Worm (Caenorhabditis elegans) whole organism, young adult: ENCODE data around the gene F35G12.12.

Source experiments
- B0019.2 ChIP-seq: fragments of 200-800 bp; sonication (Bioruptor generic); conservative IDR thresholded peaks from 2 replicates; pipeline ENCODE4 v1.3.6; 2022; ENCODE audit warnings: missing genetic modification reagents, missing genetic modification characterization, missing compliant biosample characterization
- B0035.1 ChIP-seq: sonication (generic microtip); optimal IDR thresholded peaks from 2 replicates; lab custom pipeline; 2016; ENCODE audit warnings: missing genetic modification characterization, mild to moderate bottlenecking, missing compliant biosample characterization, missing genotype, missing genetic modification reagents
- B0261.1 ChIP-seq: sonication (generic microtip); optimal IDR thresholded peaks from 2 replicates; lab custom pipeline; 2016; ENCODE audit warnings: mild to moderate bottlenecking, missing genetic modification characterization, moderate library complexity, missing compliant biosample characterization
- D2030.7 ChIP-seq: fragments of 200-800 bp; sonication (Bioruptor generic); IDR thresholded peaks from 2 replicates; pipeline ENCODE4 v1.3.6; 2022; ENCODE audit warnings: missing genetic modification reagents, missing genetic modification characterization, missing compliant biosample characterization
- F22D6.2 ChIP-seq: sonication (generic microtip); optimal IDR thresholded peaks from 2 replicates; lab custom pipeline; 2016; ENCODE audit warnings: mild to moderate bottlenecking, missing genetic modification characterization, missing compliant biosample characterization
- F37B4.10 ChIP-seq: fragments of 200-800 bp; sonication (Bioruptor generic); IDR thresholded peaks from 2 replicates; pipeline ENCODE4 v1.3.6; 2022; ENCODE audit warnings: missing genetic modification characterization, missing compliant biosample characterization
- F52B5.7 ChIP-seq: sonication (generic microtip); optimal IDR thresholded peaks from 2 replicates; lab custom pipeline; 2016; ENCODE audit warnings: mild to moderate bottlenecking, missing genetic modification characterization, missing compliant biosample characterization
- F57A8.1 ChIP-seq: fragments of 200-800 bp; sonication (Bioruptor generic); optimal IDR thresholded peaks from 2 replicates; lab custom pipeline; 2018; ENCODE audit warnings: mild to moderate bottlenecking, missing genetic modification characterization, moderate library complexity, missing compliant biosample characterization
- K12H6.12 ChIP-seq: fragments of 200-800 bp; sonication (Bioruptor generic); optimal IDR thresholded peaks from 2 replicates; lab custom pipeline; 2018; ENCODE audit warnings: mild to moderate bottlenecking, missing genetic modification characterization, missing compliant biosample characterization
- Y56A3A.18 ChIP-seq: fragments of 200-800 bp; sonication (Bioruptor generic); IDR thresholded peaks from 2 replicates; pipeline ENCODE4 v1.3.6; 2022; ENCODE audit warnings: missing genetic modification reagents, missing genetic modification characterization, missing compliant biosample characterization
- ama-1 ChIP-seq, 3 experiments: fragments of 150-350 bp in 1 of 3; sonication (generic microtip) in 2 of 3; optimal IDR thresholded peaks; 2 replicates each; lab custom pipeline; 2014 to 2018; ENCODE audit warnings: missing biosample characterization in 2 of 3, missing genetic modification characterization in 2 of 3, missing genetic modification reagents in 2 of 3
- aptf-3 ChIP-seq: fragments of 200-800 bp; sonication (Bioruptor generic); IDR thresholded peaks from 2 replicates; pipeline ENCODE4 v1.3.6; 2022; ENCODE audit warnings: missing genetic modification characterization, missing compliant biosample characterization
- atf-7 ChIP-seq: sonication (generic microtip); optimal IDR thresholded peaks from 2 replicates; lab custom pipeline; 2017; ENCODE audit warnings: mild to moderate bottlenecking, missing genetic modification characterization, missing compliant biosample characterization
- athp-1 ChIP-seq: sonication (generic microtip); optimal IDR thresholded peaks from 2 replicates; lab custom pipeline; 2017; ENCODE audit warnings: mild to moderate bottlenecking, missing genetic modification characterization, missing compliant biosample characterization
- attf-3 ChIP-seq: fragments of 200-800 bp; sonication (Bioruptor generic); conservative IDR thresholded peaks from 2 replicates; pipeline ENCODE4 v1.3.6; 2022; ENCODE audit warnings: missing genetic modification reagents, missing genetic modification characterization, missing compliant biosample characterization
- cebp-1 ChIP-seq, 2 experiments: fragments of 200-800 bp in 1 of 2; sonication (Bioruptor generic) in 1 of 2; sonication (generic microtip) in 1 of 2; IDR thresholded peaks in 1 of 2; optimal IDR thresholded peaks in 1 of 2; 2 replicates each; pipeline versions ENCODE4 v1.3.6 to Lab custom; 2017 to 2022; ENCODE audit warnings: missing compliant biosample characterization in 2 of 2, missing genetic modification characterization in 2 of 2, mild to moderate bottlenecking in 1 of 2, missing genetic modification reagents in 1 of 2, moderate library complexity in 1 of 2
- cebp-2 ChIP-seq: fragments of 200-800 bp; sonication (Bioruptor generic); IDR thresholded peaks from 2 replicates; pipeline ENCODE4 v1.3.6; 2022; ENCODE audit warnings: missing genetic modification characterization, missing compliant biosample characterization
- ceh-100 ChIP-seq: fragments of 200-800 bp; sonication (Bioruptor generic); IDR thresholded peaks from 2 replicates; pipeline ENCODE4 v1.3.6; 2022; ENCODE audit warnings: missing genetic modification reagents, missing genetic modification characterization, missing compliant biosample characterization
- ceh-58 ChIP-seq: fragments of 200-800 bp; sonication (Bioruptor generic); IDR thresholded peaks from 2 replicates; pipeline ENCODE4 v1.3.6; 2022; ENCODE audit warnings: missing genetic modification characterization, missing compliant biosample characterization
- ceh-79 ChIP-seq: sonication (generic microtip); optimal IDR thresholded peaks from 2 replicates; lab custom pipeline; 2017; ENCODE audit warnings: mild to moderate bottlenecking, missing genetic modification characterization, missing compliant biosample characterization
- dox-1 ChIP-seq: fragments of 200-800 bp; sonication (Bioruptor generic); IDR thresholded peaks from 2 replicates; pipeline ENCODE4 v1.3.6; 2022; ENCODE audit warnings: missing genetic modification reagents, missing genetic modification characterization, missing compliant biosample characterization
- ekl-4 ChIP-seq: fragments of 200-800 bp; sonication (Bioruptor generic); IDR thresholded peaks from 2 replicates; pipeline ENCODE4 v1.3.6; 2022; ENCODE audit warnings: missing genetic modification reagents, missing genetic modification characterization, missing compliant biosample characterization
- gei-17 ChIP-seq: fragments of 200-800 bp; sonication (Bioruptor generic); optimal IDR thresholded peaks from 2 replicates; lab custom pipeline; 2018; ENCODE audit warnings: mild to moderate bottlenecking, missing genetic modification characterization, missing compliant biosample characterization
- hlh-26 ChIP-seq: fragments of 200-800 bp; sonication (Bioruptor generic); conservative IDR thresholded peaks from 2 replicates; pipeline ENCODE4 v1.3.6; 2022; ENCODE audit warnings: missing genetic modification reagents, missing genetic modification characterization, missing compliant biosample characterization
- let-526 ChIP-seq: fragments of 200-800 bp; sonication (Bioruptor generic); IDR thresholded peaks from 2 replicates; pipeline ENCODE4 v1.3.6; 2022; ENCODE audit warnings: missing genetic modification reagents, missing genetic modification characterization, missing compliant biosample characterization
- lin-26 ChIP-seq: fragments of 200-800 bp; sonication (Bioruptor generic); IDR thresholded peaks from 2 replicates; pipeline ENCODE4 v1.3.6; 2022; ENCODE audit warnings: missing genetic modification reagents, missing genetic modification characterization, missing compliant biosample characterization
- lin-54 ChIP-seq: fragments of 200-800 bp; sonication (Bioruptor generic); optimal IDR thresholded peaks from 2 replicates; lab custom pipeline; 2018; ENCODE audit warnings: mild to moderate bottlenecking, missing genetic modification characterization, missing compliant biosample characterization
- lsy-27 ChIP-seq: sonication (generic microtip); optimal IDR thresholded peaks from 2 replicates; lab custom pipeline; 2017; ENCODE audit warnings: missing genetic modification characterization, mild to moderate bottlenecking, missing compliant biosample characterization, antibody characterized with exemption, missing genotype, borderline replicate concordance; ENCODE audit not compliant: insufficient read depth
- madf-10 ChIP-seq: sonication (generic microtip); optimal IDR thresholded peaks from 2 replicates; lab custom pipeline; 2016; ENCODE audit warnings: mild to moderate bottlenecking, missing genetic modification characterization, missing compliant biosample characterization
- mxl-1 ChIP-seq: sonication (generic microtip); optimal IDR thresholded peaks from 2 replicates; lab custom pipeline; 2016; ENCODE audit warnings: missing genetic modification characterization, missing compliant biosample characterization
- nhr-120 ChIP-seq: fragments of 200-800 bp; sonication (Bioruptor generic); IDR thresholded peaks from 2 replicates; pipeline ENCODE4 v1.3.6; 2022; ENCODE audit warnings: missing genetic modification characterization, missing compliant biosample characterization
- nhr-27 ChIP-seq: fragments of 200-800 bp; sonication (Bioruptor generic); optimal IDR thresholded peaks from 2 replicates; lab custom pipeline; 2018; ENCODE audit warnings: mild to moderate bottlenecking, missing genetic modification characterization, moderate library complexity, missing compliant biosample characterization
- nhr-90 ChIP-seq: sonication (generic microtip); optimal IDR thresholded peaks from 2 replicates; lab custom pipeline; 2016; ENCODE audit warnings: missing genotype, mild to moderate bottlenecking, missing genetic modification characterization, missing compliant biosample characterization
- pha-4 ChIP-seq: fragments of 150-350 bp; sonication (generic microtip); optimal IDR thresholded peaks from 2 replicates; lab custom pipeline; 2014; ENCODE audit warnings: missing biosample characterization, missing genetic modification reagents, missing genetic modification characterization
- rec-8 ChIP-seq, 2 experiments: sonication (generic microtip); optimal IDR thresholded peaks; 2 replicates each; lab custom pipeline; 2016; ENCODE audit warnings: mild to moderate bottlenecking in 2 of 2, missing genetic modification characterization in 2 of 2, missing genetic modification reagents in 2 of 2, missing genotype in 2 of 2, missing biosample characterization in 1 of 2, missing compliant biosample characterization in 1 of 2, moderate library complexity in 1 of 2
- rpc-1 ChIP-seq, 2 experiments: fragments of 150-350 bp in 1 of 2; sonication (generic microtip) in 1 of 2; optimal IDR thresholded peaks; 2 replicates each; lab custom pipeline; 2014 to 2018; ENCODE audit warnings: missing biosample characterization in 1 of 2, missing genetic modification characterization in 1 of 2, missing genetic modification reagents in 1 of 2, missing genotype in 1 of 2
- snpc-1.1 ChIP-seq: sonication (generic microtip); optimal IDR thresholded peaks from 2 replicates; lab custom pipeline; 2017; ENCODE audit warnings: missing genetic modification characterization, mild to moderate bottlenecking, missing compliant biosample characterization, antibody characterized with exemption, moderate library complexity, missing genotype, missing genetic modification reagents; ENCODE audit not compliant: insufficient read depth
- snpc-1.3 ChIP-seq: sonication (generic microtip); optimal IDR thresholded peaks from 2 replicates; lab custom pipeline; 2017; ENCODE audit warnings: missing genetic modification characterization, mild to moderate bottlenecking, missing compliant biosample characterization, antibody characterized with exemption, moderate library complexity, missing genotype, missing genetic modification reagents; ENCODE audit not compliant: insufficient read depth
- snpc-4 ChIP-seq, 5 experiments: fragments of 150-350 bp in 1 of 5; sonication (generic microtip) in 4 of 5; optimal IDR thresholded peaks; 2 replicates each; lab custom pipeline; 2014 to 2018; ENCODE audit warnings: missing genetic modification characterization in 5 of 5, missing biosample characterization in 3 of 5, antibody characterized with exemption in 2 of 5, mild to moderate bottlenecking in 2 of 5, missing compliant biosample characterization in 2 of 5, missing genotype in 2 of 5, moderate library complexity in 2 of 5, missing genetic modification reagents in 1 of 5
- unc-130 ChIP-seq: sonication (generic microtip); optimal IDR thresholded peaks from 2 replicates; lab custom pipeline; 2016; ENCODE audit warnings: missing genetic modification reagents, missing genetic modification characterization, missing compliant biosample characterization
- unc-62 ChIP-seq: fragments of 150-350 bp; optimal IDR thresholded peaks from 2 replicates; lab custom pipeline; 2014; ENCODE audit warnings: missing biosample characterization, missing genetic modification reagents, missing genetic modification characterization
- xnd-1 ChIP-seq: sonication (generic microtip); optimal IDR thresholded peaks from 2 replicates; lab custom pipeline; 2016; ENCODE audit warnings: missing genotype, missing genetic modification reagents, missing genetic modification characterization, missing compliant biosample characterization
- zim-3 ChIP-seq: sonication (generic microtip); optimal IDR thresholded peaks from 2 replicates; lab custom pipeline; 2017; ENCODE audit warnings: mild to moderate bottlenecking, missing genetic modification characterization, moderate library complexity, missing compliant biosample characterization
- ztf-6 ChIP-seq: fragments of 200-800 bp; sonication (Bioruptor generic); IDR thresholded peaks from 2 replicates; pipeline ENCODE4 v1.3.6; 2022; ENCODE audit warnings: missing genetic modification reagents, missing genetic modification characterization, missing compliant biosample characterization

The F35G12.12 gene

DNA sequence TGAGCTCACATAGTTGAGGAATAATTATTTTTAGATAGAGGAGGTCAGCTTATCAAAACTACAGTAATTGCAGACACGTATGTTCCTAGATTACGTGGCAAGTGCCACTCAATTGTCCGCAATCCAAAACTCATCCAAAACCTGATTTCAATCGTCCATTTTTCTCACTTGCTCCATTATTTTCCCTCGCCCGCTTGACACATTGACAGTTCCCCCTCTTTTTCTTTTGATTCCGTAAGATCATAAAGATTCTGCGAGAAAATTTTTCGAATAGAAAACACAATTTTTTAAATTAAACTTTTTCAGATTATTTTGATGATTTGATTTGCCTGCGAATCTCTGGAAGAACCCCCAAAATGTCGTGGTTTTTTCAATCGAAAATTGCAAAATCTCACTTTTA, 32.9 kb upstream of the F35G12.12 start, which contains the start of gene M88.4:
TSS of gene M88.4 (plus strand) at position 301 of the 400 bp plus-strand sequence.
- TF ChIP-seq B0019.2 (no peak), athp-1 (tag; lab: Kevin White, UChicago) (no peak), lin-54 (no peak), gei-17 (GFP tag; lab: Kevin White, UChicago) (no peak), F37B4.10 (GFP tag; lab: Robert Waterston, UW) (no peak), ceh-100 (GFP tag; lab: Robert Waterston, UW) (no peak), mxl-1 (tag; lab: Kevin White, UChicago) (no peak), lin-26 (GFP tag; lab: Robert Waterston, UW) (no peak), let-526 (GFP tag; lab: Robert Waterston, UW) (no peak), snpc-4 (GFP tag; optimal IDR thresholded peaks at IDR 0.05; lab: Kevin White, UChicago) (no peak), snpc-4 (tag; optimal IDR thresholded peaks at IDR 0.05; lab: Kevin White, UChicago) (no peak)

DNA sequence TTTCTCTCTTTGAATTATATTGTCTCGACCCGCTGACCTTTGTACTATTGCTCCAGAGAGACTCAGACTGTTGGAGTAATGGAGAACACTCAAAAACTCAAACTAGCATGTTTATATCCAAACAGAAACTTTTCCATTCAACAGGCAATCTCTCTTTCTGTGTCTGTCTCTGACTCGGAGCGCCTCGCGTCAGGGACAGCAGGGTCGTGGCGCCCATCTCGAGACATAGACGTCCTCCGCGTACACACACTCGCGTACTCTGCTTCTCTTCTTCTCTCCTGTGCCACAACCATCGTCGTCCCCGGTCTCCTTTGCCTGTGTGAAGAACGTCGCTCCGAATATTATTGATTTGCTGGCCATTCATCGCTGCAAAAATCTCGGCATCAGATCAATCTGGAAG, 29.6 kb upstream of the F35G12.12 start:
- TF ChIP-seq pha-4 (tag; lab: Kevin White, UChicago) (no peak), ceh-58 (no peak), gei-17 (GFP tag; lab: Kevin White, UChicago) (no peak), lin-54 (peak; percentile 40), ceh-79 (tag; lab: Kevin White, UChicago) (no peak), cebp-2 (GFP tag; lab: Robert Waterston, UW) (no peak), hlh-26 (no peak), attf-3 (GFP tag; lab: Robert Waterston, UW) (0 out of 2 replicates have a peak, but pooled peaks have one; percentile 9), unc-62 (GFP tag; lab: Kevin White, UChicago) (no peak), K12H6.12 (tag; lab: Kevin White, UChicago) (peak; percentile 79), nhr-27 (no peak), B0261.1 (no peak), ekl-4 (GFP tag; lab: Robert Waterston, UW) (0 out of 2 replicates have a peak, but pooled peaks have one; percentile 30), F22D6.2 (tag; lab: Kevin White, UChicago) (no peak), snpc-4 (GFP tag; optimal IDR thresholded peaks at IDR 0.05; lab: Kevin White, UChicago) (no peak), snpc-4 (tag; optimal IDR thresholded peaks at IDR 0.05; lab: Kevin White, UChicago) (peak in 3 of 4 experiments; percentile 12 to 55 (median 45)), zim-3 (tag; lab: Kevin White, UChicago) (no peak), madf-10 (tag; lab: Kevin White, UChicago) (peak; percentile 43), atf-7 (no peak), Y56A3A.18 (GFP tag; lab: Robert Waterston, UW) (no peak), ama-1 (optimal IDR thresholded peaks at IDR 0.05; lab: Kevin White, UChicago) (no peak), ama-1 (GFP tag; optimal IDR thresholded peaks at IDR 0.05; lab: Kevin White, UChicago) (no peak), dox-1 (GFP tag; lab: Robert Waterston, UW) (peak; percentile 87), ztf-6 (GFP tag; lab: Robert Waterston, UW) (no peak), F37B4.10 (GFP tag; lab: Robert Waterston, UW) (no peak), cebp-1 (GFP tag; IDR thresholded peaks at IDR 0.05; lab: Robert Waterston, UW) (peak; percentile 42; the same call in 1 of the 2 replicates), cebp-1 (tag; optimal IDR thresholded peaks at IDR 0.05; lab: Kevin White, UChicago) (peak; percentile 73), unc-130 (GFP tag; lab: Kevin White, UChicago) (no peak), rpc-1 (optimal IDR thresholded peaks at IDR 0.05; lab: Kevin White, UChicago) (no peak), rpc-1 (tag; optimal IDR thresholded peaks at IDR 0.05; lab: Kevin White, UChicago) (no peak), aptf-3 (GFP tag; lab: Robert Waterston, UW) (no peak), lsy-27 (tag; lab: Kevin White, UChicago) (no peak), rec-8 (tag; optimal IDR thresholded peaks at IDR 0.05; lab: Kevin White, UChicago) (no peak), snpc-1.1 (tag; lab: Kevin White, UChicago) (no peak), F52B5.7 (tag; lab: Kevin White, UChicago) (no peak), B0035.1 (tag; lab: Kevin White, UChicago) (no peak), snpc-1.3 (tag; lab: Kevin White, UChicago) (no peak), xnd-1 (tag; lab: Kevin White, UChicago) (no peak), nhr-90 (peak; percentile 45), D2030.7 (GFP tag; lab: Robert Waterston, UW) (no peak), F57A8.1 (no peak), nhr-120 (GFP tag; lab: Robert Waterston, UW) (no peak)
